Fruit fly (Drosophila melanogaster) whole organism, embryonic: ENCODE measurements around the gene Snx17.
A peak's percentile ranks its signal among the peaks of the same experiment; 100 is the strongest.

Source experiments
- Bgb ChIP-seq: fragments of 200-800 bp; sonication (Bioruptor generic); IDR thresholded peaks from 2 replicates; pipeline ENCODE4 v1.3.6; 2022; ENCODE audit warnings: missing biosample characterization, missing genetic modification characterization; ENCODE audit not compliant: partially characterized antibody
- CG10654 ChIP-seq: fragments of 200-800 bp; sonication (Bioruptor generic); optimal IDR thresholded peaks from 2 replicates; lab custom pipeline; 2016; ENCODE audit warnings: missing biosample characterization, missing genetic modification characterization
- CG13624 ChIP-seq: fragments of 200-800 bp; sonication (Bioruptor generic); optimal IDR thresholded peaks from 2 replicates; lab custom pipeline; 2016; ENCODE audit warnings: missing biosample characterization, missing genetic modification characterization
- CG15514 ChIP-seq: fragments of 200-800 bp; sonication (Bioruptor generic); optimal IDR thresholded peaks from 3 replicates; lab custom pipeline; 2017; ENCODE audit warnings: missing biosample characterization, missing genetic modification characterization, mild to moderate bottlenecking, moderate library complexity, missing genetic modification reagents
- CG17612 ChIP-seq: fragments of 200-800 bp; sonication (Bioruptor generic); IDR thresholded peaks from 2 replicates; pipeline ENCODE4 v1.3.6; 2022; ENCODE audit warnings: missing biosample characterization, missing genetic modification characterization
- CG18619 ChIP-seq: fragments of 200-800 bp; sonication (Bioruptor generic); optimal IDR thresholded peaks from 3 replicates; lab custom pipeline; 2017; ENCODE audit warnings: missing biosample characterization, mild to moderate bottlenecking, missing genetic modification characterization
- CG2129 ChIP-seq: fragments of 200-800 bp; sonication (Bioruptor generic); IDR thresholded peaks from 2 replicates; pipeline ENCODE4 v1.3.6; 2022; ENCODE audit warnings: missing biosample characterization, missing genetic modification characterization; ENCODE audit not compliant: partially characterized antibody
- CG31365 ChIP-seq: fragments of 200-800 bp; sonication (Bioruptor generic); optimal IDR thresholded peaks from 2 replicates; lab custom pipeline; 2018; ENCODE audit warnings: missing biosample characterization, mild to moderate bottlenecking, missing genetic modification characterization
- CG32767 ChIP-seq: fragments of 200-800 bp; sonication (Bioruptor generic); IDR thresholded peaks from 2 replicates; pipeline ENCODE4 v1.3.6; 2022; ENCODE audit warnings: missing biosample characterization, missing genetic modification characterization
- CG34376 ChIP-seq: fragments of 200-800 bp; sonication (Bioruptor generic); optimal IDR thresholded peaks from 2 replicates; lab custom pipeline; 2018; ENCODE audit warnings: missing biosample characterization, mild to moderate bottlenecking, missing genetic modification characterization
- CG42726 ChIP-seq: fragments of 200-800 bp; sonication (Bioruptor generic); IDR thresholded peaks from 2 replicates; pipeline ENCODE4 v1.3.6; 2022; ENCODE audit warnings: missing biosample characterization, missing genetic modification characterization; ENCODE audit not compliant: partially characterized antibody
- CG4282 ChIP-seq: fragments of 200-800 bp; sonication (Bioruptor generic); optimal IDR thresholded peaks from 2 replicates; lab custom pipeline; 2016; ENCODE audit warnings: missing biosample characterization, missing genetic modification characterization
- CG6175 ChIP-seq: fragments of 200-800 bp; sonication (Bioruptor generic); IDR thresholded peaks from 3 replicates; pipeline ENCODE4 v1.3.6; 2022; ENCODE audit warnings: missing biosample characterization, missing genetic modification characterization
- CG6272 ChIP-seq: fragments of 200-800 bp; sonication (Bioruptor generic); IDR thresholded peaks from 2 replicates; pipeline ENCODE4 v1.3.6; 2022; ENCODE audit warnings: missing biosample characterization, missing genetic modification characterization
- CG6813 ChIP-seq: fragments of 200-800 bp; sonication (Bioruptor generic); optimal IDR thresholded peaks from 2 replicates; lab custom pipeline; 2017; ENCODE audit warnings: missing biosample characterization, missing genetic modification characterization, mild to moderate bottlenecking, moderate library complexity, missing genetic modification reagents
- CG8089 ChIP-seq: fragments of 200-800 bp; sonication (Bioruptor generic); optimal IDR thresholded peaks from 3 replicates; lab custom pipeline; 2016; ENCODE audit warnings: missing biosample characterization, missing genetic modification characterization
- CG8924 ChIP-seq: fragments of 200-800 bp; optimal IDR thresholded peaks from 3 replicates; lab custom pipeline; 2019; ENCODE audit warnings: missing biosample characterization, mild to moderate bottlenecking, missing genetic modification characterization, moderate library complexity
- CG9932 ChIP-seq: fragments of 200-800 bp; sonication (Bioruptor generic); IDR thresholded peaks from 2 replicates; pipeline ENCODE4 v1.3.6; 2022; ENCODE audit warnings: missing biosample characterization, missing genetic modification characterization
- CkIIα-i1 ChIP-seq: fragments of 200-800 bp; sonication (Bioruptor generic); IDR thresholded peaks from 2 replicates; pipeline ENCODE4 v1.3.6; 2022; ENCODE audit warnings: missing biosample characterization, missing genetic modification characterization
- Dll ChIP-seq: fragments of 200-800 bp; sonication (Bioruptor generic); IDR thresholded peaks from 4 replicates; pipeline ENCODE4 v1.3.6; 2022; ENCODE audit warnings: missing biosample characterization, missing genetic modification characterization; ENCODE audit not compliant: partially characterized antibody
- Eip74EF ChIP-seq, 2 experiments: fragments of 200-800 bp in 1 of 2; fragments of >200 bp in 1 of 2; sonication (Bioruptor generic) in 1 of 2; optimal IDR thresholded peaks; 2 replicates each; lab custom pipeline; 2017 to 2019; ENCODE audit warnings: missing biosample characterization in 2 of 2, missing genetic modification characterization in 2 of 2, mild to moderate bottlenecking in 1 of 2, moderate library complexity in 1 of 2
- Fer1 ChIP-seq: fragments of 200-800 bp; sonication (Bioruptor generic); optimal IDR thresholded peaks from 2 replicates; lab custom pipeline; 2017; ENCODE audit warnings: missing biosample characterization, mild to moderate bottlenecking, missing genetic modification characterization
- Hand ChIP-seq: fragments of 200-800 bp; sonication (Bioruptor generic); optimal IDR thresholded peaks from 2 replicates; lab custom pipeline; 2017; ENCODE audit warnings: mild to moderate bottlenecking, missing biosample characterization, missing genetic modification reagents, missing genetic modification characterization
- Hr51 ChIP-seq, 2 experiments: fragments of 200-800 bp; sonication (Bioruptor generic); optimal IDR thresholded peaks; 2 replicates in 1 of 2; 3 replicates in 1 of 2; lab custom pipeline; 2016 to 2018; ENCODE audit warnings: missing biosample characterization in 2 of 2, missing genetic modification characterization in 2 of 2, mild to moderate bottlenecking in 1 of 2, moderate library complexity in 1 of 2
- MESR4 ChIP-seq: fragments of 200-800 bp; sonication (Bioruptor generic); optimal IDR thresholded peaks from 2 replicates; lab custom pipeline; 2018; ENCODE audit warnings: missing biosample characterization, mild to moderate bottlenecking, missing genetic modification characterization, moderate library complexity
- Oaz ChIP-seq: fragments of 200-800 bp; sonication (Bioruptor generic); IDR thresholded peaks from 2 replicates; pipeline ENCODE4 v1.3.6; 2022; ENCODE audit warnings: missing biosample characterization, missing genetic modification characterization
- Ravus ChIP-seq: fragments of 200-800 bp; sonication (Bioruptor generic); IDR thresholded peaks from 2 replicates; pipeline ENCODE4 v1.3.6; 2022; ENCODE audit warnings: missing biosample characterization, missing genetic modification characterization
- Stat92E ChIP-seq, 3 experiments: fragments of >200 bp in 2 of 3; fragments of 200-800 bp in 1 of 3; sonication (Bioruptor generic) in 1 of 3; optimal IDR thresholded peaks; 2 replicates each; lab custom pipeline; 2017 to 2019; ENCODE audit warnings: missing biosample characterization in 3 of 3, missing genetic modification characterization in 3 of 3, mild to moderate bottlenecking in 1 of 3, moderate library complexity in 1 of 3
- Vsx1 ChIP-seq: fragments of 200-800 bp; sonication (Bioruptor generic); optimal IDR thresholded peaks from 2 replicates; lab custom pipeline; 2017; ENCODE audit warnings: missing biosample characterization, mild to moderate bottlenecking, missing genetic modification characterization, missing genetic modification reagents
- Xrp1 ChIP-seq: fragments of 200-800 bp; sonication (Bioruptor generic); IDR thresholded peaks from 2 replicates; pipeline ENCODE4 v1.3.6; 2022; ENCODE audit warnings: missing biosample characterization, missing genetic modification characterization
- cg ChIP-seq: fragments of 200-800 bp; sonication (Bioruptor generic); optimal IDR thresholded peaks from 3 replicates; lab custom pipeline; 2019; ENCODE audit warnings: missing biosample characterization, mild to moderate bottlenecking, missing genetic modification characterization, moderate library complexity
- fd64A ChIP-seq: fragments of 200-800 bp; sonication (Bioruptor generic); optimal IDR thresholded peaks from 3 replicates; lab custom pipeline; 2018; ENCODE audit warnings: missing biosample characterization, mild to moderate bottlenecking, missing genetic modification characterization
- fd96Cb ChIP-seq: fragments of 200-800 bp; sonication (Bioruptor generic); optimal IDR thresholded peaks from 2 replicates; lab custom pipeline; 2018; ENCODE audit warnings: missing biosample characterization, mild to moderate bottlenecking, missing genetic modification characterization, moderate library complexity
- fru ChIP-seq: fragments of >200 bp; optimal IDR thresholded peaks from 2 replicates; lab custom pipeline; 2017
- insv ChIP-seq, 2 experiments: fragments of 200-800 bp; sonication (Bioruptor generic); optimal IDR thresholded peaks; 3 replicates each; lab custom pipeline; 2016 to 2018; ENCODE audit warnings: missing biosample characterization in 2 of 2, missing genetic modification characterization in 2 of 2
- lbe ChIP-seq: fragments of 200-800 bp; sonication (Bioruptor generic); optimal IDR thresholded peaks from 2 replicates; lab custom pipeline; 2016; ENCODE audit warnings: missing biosample characterization, mild to moderate bottlenecking, missing genetic modification characterization
- maf-S ChIP-seq: fragments of 200-800 bp; sonication (Bioruptor generic); optimal IDR thresholded peaks from 2 replicates; lab custom pipeline; 2016; ENCODE audit warnings: missing biosample characterization, missing genetic modification characterization
- odd ChIP-seq: fragments of 200-800 bp; sonication (Bioruptor generic); optimal IDR thresholded peaks from 2 replicates; lab custom pipeline; 2017; ENCODE audit warnings: missing biosample characterization, mild to moderate bottlenecking, missing genetic modification characterization
- otp ChIP-seq: fragments of 200-800 bp; sonication (Bioruptor generic); IDR thresholded peaks from 3 replicates; pipeline ENCODE4, ENCODE4 v1.3.6; 2022; ENCODE audit warnings: missing biosample characterization, missing genetic modification characterization
- pb ChIP-seq: fragments of 200-800 bp; sonication (Bioruptor generic); optimal IDR thresholded peaks from 3 replicates; lab custom pipeline; 2016; ENCODE audit warnings: missing biosample characterization, missing genetic modification characterization
- pzg ChIP-seq: fragments of 200-800 bp; sonication (Bioruptor generic); optimal IDR thresholded peaks from 3 replicates; lab custom pipeline; 2018; ENCODE audit warnings: missing biosample characterization, mild to moderate bottlenecking, missing genetic modification characterization, moderate library complexity
- slbo ChIP-seq: fragments of 200-800 bp; sonication (Bioruptor generic); IDR thresholded peaks from 2 replicates; pipeline ENCODE4 v1.3.6; 2022; ENCODE audit warnings: missing biosample characterization, missing genetic modification characterization
- sqz ChIP-seq: fragments of 200-800 bp; sonication (Bioruptor generic); optimal IDR thresholded peaks from 3 replicates; lab custom pipeline; 2018; ENCODE audit warnings: missing biosample characterization, mild to moderate bottlenecking, missing genetic modification characterization
- stc ChIP-seq: fragments of 200-800 bp; sonication (Bioruptor generic); IDR thresholded peaks from 2 replicates; pipeline ENCODE4 v1.3.6; 2022; ENCODE audit warnings: missing biosample characterization, missing genetic modification characterization
- tna ChIP-seq: fragments of 200-800 bp; sonication (Bioruptor generic); IDR thresholded peaks from 2 replicates; pipeline ENCODE4 v1.3.6; 2022; ENCODE audit warnings: missing biosample characterization, missing genetic modification characterization; ENCODE audit not compliant: partially characterized antibody
- trem ChIP-seq: fragments of 200-800 bp; optimal IDR thresholded peaks from 3 replicates; lab custom pipeline; 2019; ENCODE audit warnings: missing biosample characterization, mild to moderate bottlenecking, missing genetic modification characterization, moderate library complexity
- trh ChIP-seq: fragments of 200-800 bp; sonication (Bioruptor generic); optimal IDR thresholded peaks from 2 replicates; lab custom pipeline; 2016; ENCODE audit warnings: missing biosample characterization, missing genetic modification characterization
- twi ChIP-seq: fragments of 200-800 bp; optimal IDR thresholded peaks from 2 replicates; lab custom pipeline; 2019; ENCODE audit warnings: missing biosample characterization, mild to moderate bottlenecking, missing genetic modification characterization, moderate library complexity
- wdn ChIP-seq: fragments of 200-800 bp; sonication (Bioruptor generic); IDR thresholded peaks from 2 replicates; pipeline ENCODE4 v1.3.6; 2022; ENCODE audit warnings: missing biosample characterization, missing genetic modification characterization

The Snx17 gene

dm6 chr2L:10246785-10247190 is 40.0 kb upstream of the Snx17 start, which contains the start of gene chico (continued):
- TF ChIP-seq CG8924 (tag; lab: Kevin White, UChicago) (peak; percentile 44), CG6175 (no peak), fd96Cb (no peak), otp (no peak), CG2129 (GFP tag; lab: Robert Waterston, UW) (no peak), pzg (GFP tag; lab: Kevin White, UChicago) (peak; percentile 97), Ravus (GFP tag; lab: Robert Waterston, UW) (no peak), CG6813 (GFP tag; lab: Kevin White, UChicago) (no peak), trem (tag; lab: Kevin White, UChicago) (peak; percentile 80), insv (GFP tag; optimal IDR thresholded peaks at IDR 0.05; lab: Kevin White, UChicago) (no peak), Hand (GFP tag; lab: Kevin White, UChicago) (no peak), cg (GFP tag; lab: Kevin White, UChicago) (peak; percentile 15), CG15514 (no peak), CG17612 (GFP tag; lab: Robert Waterston, UW) (no peak), CG6272 (GFP tag; lab: Robert Waterston, UW) (no peak), sqz (GFP tag; lab: Kevin White, UChicago) (no peak), Fer1 (GFP tag; lab: Kevin White, UChicago) (peak; percentile 27), Dll (GFP tag; lab: Robert Waterston, UW) (peak; percentile 58; the same call in 2 of the 4 replicates), Stat92E (GFP tag; optimal IDR thresholded peaks at IDR 0.05; lab: Kevin White, UChicago) (peak in 1 of 3 experiments; percentile 17), CG9932 (no peak), Eip74EF (GFP tag; optimal IDR thresholded peaks at IDR 0.05; lab: Kevin White, UChicago) (no peak), MESR4 (GFP tag; lab: Kevin White, UChicago) (peak; percentile 79), CG42726 (peak; percentile 35; the same call in 1 of the 2 replicates), stc (GFP tag; lab: Robert Waterston, UW) (no peak), slbo (GFP tag; lab: Robert Waterston, UW) (no peak), Bgb (GFP tag; lab: Robert Waterston, UW) (peak; percentile 77), Hr51 (GFP tag; optimal IDR thresholded peaks at IDR 0.05; lab: Kevin White, UChicago) (no peak), pb (no peak), lbe (GFP tag; lab: Kevin White, UChicago) (no peak), CG31365 (tag; lab: Kevin White, UChicago) (no peak), CG34376 (GFP tag; lab: Kevin White, UChicago) (peak; percentile 63), fd64A (GFP tag; lab: Kevin White, UChicago) (no peak), Xrp1 (GFP tag; lab: Robert Waterston, UW) (no peak)

- TF ChIP-seq Oaz (GFP tag; lab: Robert Waterston, UW) = no peak
- no peak for TF ChIP-seq trh (GFP tag; lab: Kevin White, UChicago)
- no peak for TF ChIP-seq CG32767 (GFP tag; lab: Robert Waterston, UW)
- TF ChIP-seq tna = no peak
- TF ChIP-seq maf-S (GFP tag; lab: Kevin White, UChicago) = no peak
- no peak for TF ChIP-seq wdn (GFP tag; lab: Robert Waterston, UW)
- TF ChIP-seq twi (tag; lab: Kevin White, UChicago) = peak; percentile 14
- TF ChIP-seq CG18619 (GFP tag; lab: Kevin White, UChicago) = no peak
- no peak for TF ChIP-seq CG8089 (GFP tag; lab: Kevin White, UChicago)
- no peak for TF ChIP-seq CkIIα-i1 (GFP tag; lab: Robert Waterston, UW)
- no peak for TF ChIP-seq Vsx1
- no peak for TF ChIP-seq fru (lab: Kevin White, UChicago)
- TF ChIP-seq odd (GFP tag; lab: Kevin White, UChicago) = no peak
- TF ChIP-seq CG10654 (GFP tag; lab: Kevin White, UChicago) = no peak
- no peak for TF ChIP-seq CG13624 (GFP tag; lab: Kevin White, UChicago)
- no peak for TF ChIP-seq CG4282 (GFP tag; lab: Kevin White, UChicago)
Observed at dm6 chr2L:10238726-10239652, 32.2 kb upstream of the Snx17 start, which contains the start of gene me31B. Gene me31B, plus strand, starts transcription at chr2L:10239341.
